Fruit fly (Drosophila melanogaster) whole organism, embryonic: ENCODE data around the gene Dred.

Experiments used
- Abd-B ChIP-seq: fragments of 200-800 bp; sonication (Bioruptor generic); optimal IDR thresholded peaks from 2 replicates; lab custom pipeline; 2018; ENCODE audit warnings: missing biosample characterization, mild to moderate bottlenecking, missing genetic modification characterization, moderate library complexity
- Asciz ChIP-seq: fragments of 200-800 bp; sonication (Bioruptor generic); optimal IDR thresholded peaks from 2 replicates; lab custom pipeline; 2017; ENCODE audit warnings: missing biosample characterization, mild to moderate bottlenecking, missing genetic modification characterization, missing genetic modification reagents
- Atf3 ChIP-seq: fragments of 200-800 bp; sonication (Bioruptor generic); optimal IDR thresholded peaks from 3 replicates; lab custom pipeline; 2016; ENCODE audit warnings: missing biosample characterization, missing genetic modification characterization
- CG10209 ChIP-seq: fragments of 200-800 bp; sonication (Bioruptor generic); optimal IDR thresholded peaks from 3 replicates; lab custom pipeline; 2017; ENCODE audit warnings: missing biosample characterization, mild to moderate bottlenecking, missing genetic modification characterization, missing genetic modification reagents
- CG10543 ChIP-seq: fragments of 200-800 bp; sonication (Bioruptor generic); optimal IDR thresholded peaks from 3 replicates; lab custom pipeline; 2017; ENCODE audit warnings: missing biosample characterization, mild to moderate bottlenecking, missing genetic modification characterization, moderate library complexity
- CG10654 ChIP-seq: fragments of 200-800 bp; sonication (Bioruptor generic); optimal IDR thresholded peaks from 2 replicates; lab custom pipeline; 2016; ENCODE audit warnings: missing biosample characterization, missing genetic modification characterization
- CG11093 ChIP-seq: fragments of 200-800 bp; sonication (Bioruptor generic); IDR thresholded peaks from 3 replicates; pipeline ENCODE4 v1.3.6; 2022; ENCODE audit warnings: missing biosample characterization, missing genetic modification characterization
- CG13296 ChIP-seq: fragments of 200-800 bp; sonication (Bioruptor generic); optimal IDR thresholded peaks from 3 replicates; lab custom pipeline; 2018; ENCODE audit warnings: missing biosample characterization, mild to moderate bottlenecking, missing genetic modification characterization
- CG14667 ChIP-seq: fragments of 200-800 bp; sonication (Bioruptor generic); IDR thresholded peaks from 2 replicates; pipeline ENCODE4 v1.3.6; 2022; ENCODE audit warnings: missing biosample characterization, missing genetic modification characterization
- CG17568 ChIP-seq: fragments of 200-800 bp; sonication (Bioruptor generic); optimal IDR thresholded peaks from 2 replicates; lab custom pipeline; 2018; ENCODE audit warnings: missing biosample characterization, mild to moderate bottlenecking, missing genetic modification characterization, moderate library complexity
- CG31365 ChIP-seq: fragments of 200-800 bp; sonication (Bioruptor generic); optimal IDR thresholded peaks from 2 replicates; lab custom pipeline; 2018; ENCODE audit warnings: missing biosample characterization, mild to moderate bottlenecking, missing genetic modification characterization
- CG3995 ChIP-seq: fragments of 200-800 bp; sonication (Bioruptor generic); optimal IDR thresholded peaks from 3 replicates; lab custom pipeline; 2016; ENCODE audit warnings: missing biosample characterization, missing genetic modification characterization
- CG4282 ChIP-seq: fragments of 200-800 bp; sonication (Bioruptor generic); optimal IDR thresholded peaks from 2 replicates; lab custom pipeline; 2016; ENCODE audit warnings: missing biosample characterization, missing genetic modification characterization
- CG4328 ChIP-seq: fragments of 200-800 bp; sonication (Bioruptor generic); optimal IDR thresholded peaks from 3 replicates; lab custom pipeline; 2017; ENCODE audit warnings: missing biosample characterization, missing genetic modification reagents, missing genetic modification characterization
- CG4360 ChIP-seq: fragments of 200-800 bp; sonication (Bioruptor generic); IDR thresholded peaks from 2 replicates; pipeline ENCODE4 v1.3.6; 2022; ENCODE audit warnings: missing biosample characterization, missing genetic modification characterization
- CG4404 ChIP-seq: fragments of 200-800 bp; sonication (Bioruptor generic); IDR thresholded peaks from 2 replicates; pipeline ENCODE4 v1.3.6; 2022; ENCODE audit warnings: missing biosample characterization, missing genetic modification characterization
- CG5245 ChIP-seq: fragments of 200-800 bp; sonication (Bioruptor generic); optimal IDR thresholded peaks from 3 replicates; lab custom pipeline; 2016; ENCODE audit warnings: missing biosample characterization, missing genetic modification characterization
- CG6683 ChIP-seq: fragments of 200-800 bp; sonication (Bioruptor generic); optimal IDR thresholded peaks from 2 replicates; lab custom pipeline; 2017; ENCODE audit warnings: missing biosample characterization, mild to moderate bottlenecking, missing genetic modification characterization, missing genetic modification reagents
- CG8281 ChIP-seq: fragments of 200-800 bp; sonication (Bioruptor generic); optimal IDR thresholded peaks from 2 replicates; lab custom pipeline; 2018; ENCODE audit warnings: missing biosample characterization, mild to moderate bottlenecking, missing genetic modification characterization, moderate library complexity
- CG8924 ChIP-seq: fragments of 200-800 bp; optimal IDR thresholded peaks from 3 replicates; lab custom pipeline; 2019; ENCODE audit warnings: missing biosample characterization, mild to moderate bottlenecking, missing genetic modification characterization, moderate library complexity
- CG9437 ChIP-seq: fragments of 200-800 bp; sonication (Bioruptor generic); optimal IDR thresholded peaks from 2 replicates; lab custom pipeline; 2018; ENCODE audit warnings: missing biosample characterization, mild to moderate bottlenecking, missing genetic modification characterization
- CG9876 ChIP-seq: fragments of 200-800 bp; sonication (Bioruptor generic); optimal IDR thresholded peaks from 2 replicates; lab custom pipeline; 2016; ENCODE audit warnings: missing biosample characterization, missing genetic modification characterization
- D19A ChIP-seq: fragments of 200-800 bp; optimal IDR thresholded peaks from 3 replicates; lab custom pipeline; 2019; ENCODE audit warnings: missing biosample characterization, mild to moderate bottlenecking, missing genetic modification characterization, moderate library complexity
- Ets97D ChIP-seq: fragments of 200-800 bp; sonication (Bioruptor generic); optimal IDR thresholded peaks from 3 replicates; lab custom pipeline; 2016; ENCODE audit warnings: missing biosample characterization, missing genetic modification characterization
- Fer1 ChIP-seq: fragments of 200-800 bp; sonication (Bioruptor generic); optimal IDR thresholded peaks from 2 replicates; lab custom pipeline; 2017; ENCODE audit warnings: missing biosample characterization, mild to moderate bottlenecking, missing genetic modification characterization
- GATAe ChIP-seq: fragments of 200-800 bp; sonication (Bioruptor generic); conservative IDR thresholded peaks from 2 replicates; pipeline ENCODE4 v1.3.6; 2022; ENCODE audit warnings: missing biosample characterization, missing genetic modification characterization
- Gsc ChIP-seq: fragments of 200-800 bp; sonication (Bioruptor generic); IDR thresholded peaks from 2 replicates; pipeline ENCODE4 v1.3.6; 2022; ENCODE audit warnings: missing biosample characterization, missing genetic modification characterization
- Gug ChIP-seq: fragments of 200-800 bp; sonication (Bioruptor generic); IDR thresholded peaks from 4 replicates; pipeline ENCODE4 v1.3.6; 2022; ENCODE audit warnings: missing biosample characterization, missing genetic modification characterization
- Hmx ChIP-seq: fragments of 200-800 bp; sonication (Bioruptor generic); optimal IDR thresholded peaks from 2 replicates; lab custom pipeline; 2016; ENCODE audit warnings: missing biosample characterization, missing genetic modification characterization
- Hr3 ChIP-seq: fragments of 200-800 bp; sonication (Bioruptor generic); optimal IDR thresholded peaks from 3 replicates; lab custom pipeline; 2016; ENCODE audit warnings: missing biosample characterization, missing genetic modification characterization
- Neu2 ChIP-seq: fragments of 200-800 bp; sonication (Bioruptor generic); optimal IDR thresholded peaks from 3 replicates; lab custom pipeline; 2016; ENCODE audit warnings: missing biosample characterization, missing genetic modification characterization, borderline replicate concordance
- Rfx ChIP-seq: fragments of 200-800 bp; sonication (Bioruptor generic); IDR thresholded peaks from 2 replicates; pipeline ENCODE4 v1.3.6; 2022; ENCODE audit warnings: missing biosample characterization, missing genetic modification characterization
- Trl ChIP-seq, 3 experiments: fragments of >200 bp in 2 of 3; fragments of 200-800 bp in 1 of 3; sonication (Bioruptor generic) in 1 of 3; optimal IDR thresholded peaks; 2 replicates in 1 of 3; 3 replicates in 2 of 3; lab custom pipeline; 2016 to 2017; ENCODE audit warnings: missing biosample characterization in 1 of 3, missing genetic modification characterization in 1 of 3
- bowl ChIP-seq: fragments of 200-800 bp; sonication (Bioruptor generic); IDR thresholded peaks from 2 replicates; pipeline ENCODE4 v1.3.6; 2022; ENCODE audit warnings: missing biosample characterization, missing genetic modification characterization
- cad ChIP-seq: fragments of >200 bp; optimal IDR thresholded peaks from 2 replicates; lab custom pipeline; 2017; ENCODE audit warnings: missing biosample characterization, missing genetic modification characterization
- chm ChIP-seq: fragments of 200-800 bp; sonication (Bioruptor generic); IDR thresholded peaks from 2 replicates; pipeline ENCODE4 v1.3.6; 2022; ENCODE audit warnings: missing biosample characterization, missing genetic modification characterization
- en ChIP-seq: fragments of 200-800 bp; sonication (Bioruptor generic); optimal IDR thresholded peaks from 2 replicates; lab custom pipeline; 2016; ENCODE audit warnings: missing biosample characterization, missing genetic modification characterization
- fru ChIP-seq: fragments of >200 bp; optimal IDR thresholded peaks from 2 replicates; lab custom pipeline; 2017
- grau ChIP-seq: fragments of 200-800 bp; optimal IDR thresholded peaks from 3 replicates; lab custom pipeline; 2019; ENCODE audit warnings: missing biosample characterization, mild to moderate bottlenecking, missing genetic modification characterization, moderate library complexity
- hkb ChIP-seq, 2 experiments: fragments of 200-800 bp in 1 of 2; fragments of >200 bp in 1 of 2; sonication (Bioruptor generic) in 1 of 2; IDR thresholded peaks in 1 of 2; optimal IDR thresholded peaks in 1 of 2; 2 replicates each; pipeline versions ENCODE4 v1.3.6 to Lab custom; 2017 to 2022; ENCODE audit warnings: missing biosample characterization in 1 of 2, missing genetic modification characterization in 1 of 2
- inv ChIP-seq: fragments of 200-800 bp; sonication (Bioruptor generic); IDR thresholded peaks from 2 replicates; pipeline ENCODE4 v1.3.6; 2022; ENCODE audit warnings: missing biosample characterization, missing genetic modification characterization; ENCODE audit not compliant: partially characterized antibody
- lilli ChIP-seq: fragments of 200-800 bp; sonication (Bioruptor generic); optimal IDR thresholded peaks from 3 replicates; lab custom pipeline; 2016; ENCODE audit warnings: missing biosample characterization, missing genetic modification characterization
- lola ChIP-seq, 3 experiments: fragments of >200 bp in 2 of 3; fragments of 200-800 bp in 1 of 3; sonication (Bioruptor generic) in 1 of 3; optimal IDR thresholded peaks; 2 replicates each; lab custom pipeline; 2017 to 2019; ENCODE audit warnings: missing biosample characterization in 3 of 3, missing genetic modification characterization in 3 of 3, mild to moderate bottlenecking in 1 of 3, moderate library complexity in 1 of 3
- lov ChIP-seq, 2 experiments: fragments of 200-800 bp in 1 of 2; fragments of >200 bp in 1 of 2; sonication (Bioruptor generic) in 1 of 2; IDR thresholded peaks in 1 of 2; optimal IDR thresholded peaks in 1 of 2; 2 replicates in 1 of 2; 3 replicates in 1 of 2; pipeline versions ENCODE4 v1.3.6 to Lab custom; 2017 to 2022; ENCODE audit warnings: missing biosample characterization in 1 of 2, missing genetic modification characterization in 1 of 2
- oc ChIP-seq: fragments of 200-800 bp; sonication (Bioruptor generic); optimal IDR thresholded peaks from 2 replicates; lab custom pipeline; 2018; ENCODE audit warnings: missing biosample characterization, mild to moderate bottlenecking, missing genetic modification characterization, moderate library complexity
- peb ChIP-seq: fragments of 200-800 bp; sonication (Bioruptor generic); IDR thresholded peaks from 2 replicates; pipeline ENCODE4 v1.3.6; 2022; ENCODE audit warnings: missing biosample characterization, missing genetic modification characterization
- pho ChIP-seq: fragments of 200-800 bp; sonication (Bioruptor generic); optimal IDR thresholded peaks from 2 replicates; lab custom pipeline; 2016; ENCODE audit warnings: missing biosample characterization, missing genetic modification characterization
- pita ChIP-seq: fragments of 200-800 bp; sonication (Bioruptor generic); optimal IDR thresholded peaks from 2 replicates; lab custom pipeline; 2017; ENCODE audit warnings: missing biosample characterization, mild to moderate bottlenecking, missing genetic modification characterization
- sd ChIP-seq: fragments of 200-800 bp; sonication (Bioruptor generic); optimal IDR thresholded peaks from 3 replicates; lab custom pipeline; 2018; ENCODE audit warnings: missing biosample characterization, mild to moderate bottlenecking, missing genetic modification characterization, moderate library complexity
- zfh1 ChIP-seq: fragments of 200-800 bp; sonication (Bioruptor generic); IDR thresholded peaks from 3 replicates; pipeline ENCODE4 v1.3.6; 2022; ENCODE audit warnings: missing biosample characterization, missing genetic modification characterization

Dred gene

dm6 chr3L:19585979-19586378 is 42.0 kb upstream of the Dred start, which contains the start of the genes CG9231 and CG9330 (continued):
- TF ChIP-seq CG14667 (GFP tag; lab: Robert Waterston, UW) (no peak), CG9437 (no peak), GATAe (GFP tag; lab: Robert Waterston, UW) (no peak), CG10654 (GFP tag; lab: Kevin White, UChicago) (no peak), Asciz (GFP tag; lab: Kevin White, UChicago) (peak; percentile 10), CG6683 (GFP tag; lab: Kevin White, UChicago) (no peak), bowl (GFP tag; lab: Robert Waterston, UW) (no peak), Gsc (GFP tag; lab: Robert Waterston, UW) (no peak), lilli (GFP tag; lab: Kevin White, UChicago) (peak; percentile 58), D19A (tag; lab: Kevin White, UChicago) (peak; percentile 48), CG5245 (GFP tag; lab: Kevin White, UChicago) (no peak), fru (lab: Kevin White, UChicago) (no peak), Gug (no peak), CG31365 (tag; lab: Kevin White, UChicago) (no peak), Rfx (GFP tag; lab: Robert Waterston, UW) (no peak; the same call in 1 of the 2 replicates), grau (tag; lab: Kevin White, UChicago) (peak; percentile 32), CG10543 (GFP tag; lab: Kevin White, UChicago) (peak; percentile 22), Trl (optimal IDR thresholded peaks at IDR 0.05; lab: Kevin White, UChicago) (no peak), Trl (GFP tag; optimal IDR thresholded peaks at IDR 0.05; lab: Kevin White, UChicago) (no peak), Ets97D (GFP tag; lab: Kevin White, UChicago) (peak; percentile 88), lov (optimal IDR thresholded peaks at IDR 0.05; lab: Kevin White, UChicago) (no peak), lov (GFP tag; IDR thresholded peaks at IDR 0.05; lab: Robert Waterston, UW) (no peak), CG3995 (GFP tag; lab: Kevin White, UChicago) (peak; percentile 91), CG8924 (tag; lab: Kevin White, UChicago) (peak; percentile 3), CG4404 (no peak), inv (no peak), CG17568 (peak; percentile 8), Hmx (peak; percentile 8), CG10209 (GFP tag; lab: Kevin White, UChicago) (no peak), lola (GFP tag; optimal IDR thresholded peaks at IDR 0.05; lab: Kevin White, UChicago) (peak in 1 of 3 experiments; percentile 19), CG4360 (GFP tag; lab: Robert Waterston, UW) (no peak), peb (GFP tag; lab: Robert Waterston, UW) (no peak), pho (GFP tag; lab: Kevin White, UChicago) (no peak), CG11093 (no peak), CG13296 (GFP tag; lab: Kevin White, UChicago) (no peak), sd (tag; lab: Kevin White, UChicago) (peak; percentile 50), Neu2 (GFP tag; lab: Kevin White, UChicago) (no peak), Hr3 (GFP tag; lab: Kevin White, UChicago) (no peak), Atf3 (GFP tag; lab: Kevin White, UChicago) (no peak), oc (no peak), CG4328 (GFP tag; lab: Kevin White, UChicago) (no peak), Abd-B (no peak), CG8281 (tag; lab: Kevin White, UChicago) (no peak), hkb (optimal IDR thresholded peaks at IDR 0.05; lab: Kevin White, UChicago) (no peak), hkb (GFP tag; IDR thresholded peaks at IDR 0.05; lab: Robert Waterston, UW) (no peak; the same call in 1 of the 2 replicates), pita (GFP tag; lab: Kevin White, UChicago) (no peak), zfh1 (GFP tag; lab: Robert Waterston, UW) (0 out of 3 replicates have a peak, but pooled peaks have one; percentile 5), CG9876 (GFP tag; lab: Kevin White, UChicago) (no peak), Fer1 (GFP tag; lab: Kevin White, UChicago) (peak; percentile 10), en (GFP tag; lab: Kevin White, UChicago) (no peak), chm (no peak), CG4282 (GFP tag; lab: Kevin White, UChicago) (no peak), cad (no peak)
